Fruit fly (Drosophila melanogaster) Kc167 (cell line): ENCODE measurements around the gene CG10616.

Experiments
- Myc ChIP-seq: fragments of >200 bp; optimal IDR thresholded peaks from 2 replicates; lab custom pipeline; 2017; ENCODE audit warnings: missing external identifiers
- Sin3A ChIP-seq: fragments of >200 bp; optimal IDR thresholded peaks from 2 replicates; lab custom pipeline; 2018; ENCODE audit warnings: missing external identifiers
- h ChIP-seq: fragments of >200 bp; optimal IDR thresholded peaks from 3 replicates; lab custom pipeline; 2018; ENCODE audit warnings: missing external identifiers
- insv ChIP-seq: fragments of >200 bp; optimal IDR thresholded peaks from 3 replicates; lab custom pipeline; 2018; ENCODE audit warnings: missing external identifiers
- psq ChIP-seq: fragments of >200 bp; optimal IDR thresholded peaks from 2 replicates; lab custom pipeline; 2017; ENCODE audit warnings: missing external identifiers
- ttk ChIP-seq: sonication (Bioruptor generic); optimal IDR thresholded peaks from 2 replicates; lab custom pipeline; 2017; ENCODE audit warnings: missing external identifiers

The CG10616 gene

DNA sequence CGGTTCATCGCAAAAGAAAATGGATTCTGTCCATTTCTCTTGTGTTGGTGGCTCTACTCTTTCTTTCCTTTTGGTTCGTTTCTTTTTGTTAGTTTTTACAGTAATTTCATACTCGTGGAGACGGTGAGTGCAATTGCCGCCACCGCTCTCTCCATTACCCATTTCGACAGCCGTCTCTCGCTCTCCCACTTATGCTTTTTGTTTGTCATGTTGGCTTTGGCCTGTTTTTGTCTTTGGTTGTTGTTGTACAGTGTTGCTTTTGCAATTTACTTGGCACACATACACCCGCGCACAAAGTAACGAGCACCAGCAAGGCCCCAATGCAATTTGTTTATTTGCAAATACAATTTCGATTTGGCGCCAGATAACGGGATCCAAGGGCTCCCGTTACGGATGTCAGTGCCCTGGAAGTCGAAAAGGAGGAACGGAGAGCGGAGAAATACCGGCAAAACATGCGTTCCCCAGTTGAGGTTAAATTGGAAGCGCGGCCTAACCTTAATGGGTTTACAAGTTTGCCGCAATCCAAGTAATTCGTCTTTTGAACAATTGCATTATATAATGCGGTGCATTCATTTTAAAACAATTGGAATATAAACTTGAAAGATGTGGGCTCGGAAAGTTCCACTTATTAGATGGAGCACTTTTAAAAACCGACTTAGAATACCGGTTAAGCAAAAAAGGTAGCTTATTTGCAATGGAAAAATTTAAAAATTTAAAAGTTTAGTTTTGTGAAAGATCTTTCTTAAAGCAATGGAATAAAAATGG lies 44.3 kb downstream of the CG10616 start:
- TF ChIP-seq ttk (lab: Kevin White, UChicago) (no peak), h (lab: Kevin White, UChicago) (no peak), Sin3A (lab: Kevin White, UChicago) (no peak), psq (lab: Kevin White, UChicago) (no peak), insv (no peak), Myc (lab: Kevin White, UChicago) (no peak)

DNA sequence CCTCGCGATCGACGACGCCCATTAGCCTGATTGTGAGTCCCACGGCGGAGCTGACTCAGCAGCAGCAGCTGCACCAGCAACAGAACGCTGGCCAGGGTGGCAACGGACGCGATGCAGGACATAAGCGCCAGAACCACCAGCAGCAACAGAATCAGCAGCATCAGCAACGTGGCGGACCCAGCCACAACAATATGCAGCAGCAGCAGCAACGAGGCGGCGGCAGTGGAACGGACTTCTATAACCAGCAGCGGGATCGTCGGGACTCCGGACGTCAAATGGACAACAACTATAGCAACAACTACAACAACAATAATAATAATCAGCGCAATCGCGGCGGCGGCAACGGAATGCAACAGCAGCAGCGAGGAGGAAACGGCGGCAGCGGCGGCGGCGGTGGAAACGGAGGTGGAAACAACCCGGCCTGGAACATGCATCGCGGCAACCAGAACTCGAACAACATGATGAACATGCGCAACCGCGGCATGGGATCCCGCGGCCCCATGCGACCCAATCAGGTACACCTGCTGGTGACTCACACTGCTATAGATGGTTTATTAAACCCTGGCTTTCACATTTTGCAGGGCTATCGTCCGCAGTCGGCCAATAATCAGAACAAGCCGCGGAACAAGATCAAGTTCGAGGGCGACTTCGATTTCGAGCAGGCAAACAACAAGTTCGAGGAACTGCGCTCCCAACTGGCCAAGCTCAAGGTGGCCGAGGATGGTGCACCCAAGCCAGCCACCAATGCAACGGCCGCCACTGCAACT lies 46.1 kb downstream of the CG10616 start:
- TF ChIP-seq Sin3A (lab: Kevin White, UChicago) = no peak
- TF ChIP-seq psq (lab: Kevin White, UChicago) = no peak
- no peak for TF ChIP-seq insv
- no peak for TF ChIP-seq ttk (lab: Kevin White, UChicago)
- TF ChIP-seq Myc (lab: Kevin White, UChicago) = no peak
- TF ChIP-seq h (lab: Kevin White, UChicago) = no peak

DNA sequence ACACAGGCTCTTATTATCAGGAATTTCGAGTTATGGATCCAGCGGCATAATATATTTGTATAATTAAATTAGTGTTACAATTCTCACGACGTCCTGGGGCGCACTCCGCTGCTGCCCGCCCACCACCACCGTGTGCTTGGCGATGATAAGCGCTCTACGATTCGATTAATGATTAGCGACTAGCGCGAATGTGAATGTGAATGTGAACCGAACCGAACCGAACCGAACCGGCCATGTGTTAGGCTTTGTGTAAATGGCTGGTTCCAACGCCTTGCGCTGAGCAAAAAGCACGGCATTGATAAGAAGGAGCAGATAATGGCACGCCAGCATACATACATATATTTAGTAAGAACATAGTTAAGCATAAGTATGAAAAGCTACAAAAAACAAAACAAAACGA lies 47.8 kb downstream of the CG10616 start:
- TF ChIP-seq Sin3A (lab: Kevin White, UChicago) (no peak), psq (lab: Kevin White, UChicago) (no peak), Myc (lab: Kevin White, UChicago) (no peak), ttk (lab: Kevin White, UChicago) (no peak), insv (no peak), h (lab: Kevin White, UChicago) (no peak)

DNA sequence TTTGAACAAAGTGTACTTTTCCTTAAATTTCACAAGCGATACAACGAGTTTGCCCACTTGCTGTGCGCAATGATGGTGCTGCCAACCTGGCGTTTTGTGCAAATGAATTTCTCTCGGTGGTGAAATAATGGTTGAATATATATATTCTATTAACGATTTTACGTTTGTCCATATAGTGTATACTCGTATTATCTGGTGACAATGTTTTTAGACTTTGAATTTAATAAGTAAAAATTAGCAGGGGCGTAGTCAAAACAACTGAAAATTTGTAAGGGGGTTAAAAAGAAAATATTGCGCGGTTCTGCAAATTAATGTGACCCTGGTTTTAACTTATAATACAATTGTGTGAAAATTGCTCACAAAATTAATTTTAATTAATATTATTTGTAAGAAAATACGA lies 52.4 kb downstream of the CG10616 start, which contains the start of the genes ver and Gcn5:
Gene ver (plus strand): TSS at position 47 of the 400 bp plus-strand sequence.
Gene Gcn5 (minus strand): TSS at position 74 of the 400 bp plus-strand sequence.
- TF ChIP-seq insv = no peak
- no peak for TF ChIP-seq Sin3A (lab: Kevin White, UChicago)
- TF ChIP-seq psq (lab: Kevin White, UChicago) = no peak
- TF ChIP-seq h (lab: Kevin White, UChicago) = no peak
- TF ChIP-seq Myc (lab: Kevin White, UChicago) = no peak
- TF ChIP-seq ttk (lab: Kevin White, UChicago) = no peak
